Fruit fly (Drosophila melanogaster) whole organism, prepupa: ENCODE measurements around the gene axo.

ENCODE experiments used
- Blimp-1 ChIP-seq: fragments of 200-800 bp; sonication (Bioruptor generic); optimal IDR thresholded peaks from 3 replicates; lab custom pipeline; 2017; ENCODE audit warnings: missing biosample characterization, missing genetic modification characterization, mild to moderate bottlenecking, moderate library complexity, missing genetic modification reagents
- CG10631 ChIP-seq: fragments of 200-800 bp; sonication (Bioruptor generic); optimal IDR thresholded peaks from 2 replicates; lab custom pipeline; 2016; ENCODE audit warnings: missing biosample characterization, missing genetic modification characterization
- CG10669 ChIP-seq: fragments of 200-800 bp; sonication (Bioruptor generic); optimal IDR thresholded peaks from 3 replicates; lab custom pipeline; 2018; ENCODE audit warnings: missing biosample characterization, mild to moderate bottlenecking, missing genetic modification characterization, moderate library complexity
- CG11294 ChIP-seq: fragments of 200-800 bp; sonication (Bioruptor generic); IDR thresholded peaks from 2 replicates; pipeline ENCODE4 v1.3.6; 2022; ENCODE audit warnings: missing biosample characterization, missing genetic modification characterization
- CG11762 ChIP-seq: fragments of 200-800 bp; sonication (Bioruptor generic); optimal IDR thresholded peaks from 3 replicates; lab custom pipeline; 2016; ENCODE audit warnings: missing biosample characterization, missing genetic modification characterization; ENCODE audit not compliant: insufficient read depth
- CG16779 ChIP-seq: fragments of 200-800 bp; sonication (Bioruptor generic); optimal IDR thresholded peaks from 3 replicates; lab custom pipeline; 2017; ENCODE audit warnings: missing biosample characterization, mild to moderate bottlenecking, missing genetic modification characterization
- CG32006 ChIP-seq: fragments of 200-800 bp; sonication (Bioruptor generic); optimal IDR thresholded peaks from 3 replicates; lab custom pipeline; 2017; ENCODE audit warnings: missing biosample characterization, mild to moderate bottlenecking, missing genetic modification characterization
- CG34406 ChIP-seq: fragments of 200-800 bp; sonication (Bioruptor generic); optimal IDR thresholded peaks from 3 replicates; lab custom pipeline; 2016; ENCODE audit warnings: missing biosample characterization, missing genetic modification characterization
- CG3919 ChIP-seq: fragments of 200-800 bp; sonication (Bioruptor generic); optimal IDR thresholded peaks from 3 replicates; lab custom pipeline; 2016; ENCODE audit warnings: missing biosample characterization, missing genetic modification characterization
- CG6276 ChIP-seq: fragments of 200-800 bp; sonication (Bioruptor generic); optimal IDR thresholded peaks from 2 replicates; lab custom pipeline; 2017; ENCODE audit warnings: missing biosample characterization, mild to moderate bottlenecking, missing genetic modification characterization
- CG6792 ChIP-seq: fragments of 200-800 bp; sonication (Bioruptor generic); optimal IDR thresholded peaks from 3 replicates; lab custom pipeline; 2016; ENCODE audit warnings: missing biosample characterization, missing genetic modification characterization
- CG6808 ChIP-seq: fragments of 200-800 bp; sonication (Bioruptor generic); optimal IDR thresholded peaks from 3 replicates; lab custom pipeline; 2017; ENCODE audit warnings: missing biosample characterization, missing genetic modification characterization, mild to moderate bottlenecking, moderate library complexity, missing genetic modification reagents
- CG8119 ChIP-seq: fragments of 200-800 bp; sonication (Bioruptor generic); IDR thresholded peaks from 3 replicates; pipeline ENCODE4 v1.3.6; 2022; ENCODE audit warnings: missing biosample characterization, missing genetic modification characterization
- CG8319 ChIP-seq: fragments of 200-800 bp; sonication (Bioruptor generic); optimal IDR thresholded peaks from 3 replicates; lab custom pipeline; 2016; ENCODE audit warnings: missing biosample characterization, missing genetic modification characterization
- CG8632 ChIP-seq: fragments of 200-800 bp; sonication (Bioruptor generic); optimal IDR thresholded peaks from 3 replicates; lab custom pipeline; 2016; ENCODE audit warnings: missing biosample characterization, missing genetic modification characterization
- CG9139 ChIP-seq: fragments of 200-800 bp; sonication (Bioruptor generic); optimal IDR thresholded peaks from 3 replicates; lab custom pipeline; 2017; ENCODE audit warnings: missing biosample characterization, mild to moderate bottlenecking, missing genetic modification characterization
- Eip75B ChIP-seq: fragments of 200-800 bp; sonication (Bioruptor generic); optimal IDR thresholded peaks from 3 replicates; lab custom pipeline; 2016; ENCODE audit warnings: missing biosample characterization, missing genetic modification characterization
- Eip78C ChIP-seq: fragments of 200-800 bp; sonication (Bioruptor generic); peaks from one replicate; lab custom pipeline; 2016; ENCODE audit warnings: missing biosample characterization, missing genetic modification characterization
- Eip93F ChIP-seq: fragments of 200-800 bp; sonication (Bioruptor generic); optimal IDR thresholded peaks from 2 replicates; lab custom pipeline; 2016; ENCODE audit warnings: missing biosample characterization, mild to moderate bottlenecking, missing genetic modification characterization
- Ets21C ChIP-seq: fragments of 200-800 bp; sonication (Bioruptor generic); optimal IDR thresholded peaks from 3 replicates; lab custom pipeline; 2016; ENCODE audit warnings: missing biosample characterization, missing genetic modification characterization
- Ets96B ChIP-seq: fragments of 200-800 bp; optimal IDR thresholded peaks from 2 replicates; lab custom pipeline; 2019; ENCODE audit warnings: missing biosample characterization, mild to moderate bottlenecking, missing genetic modification characterization, moderate library complexity
- Gug ChIP-seq: fragments of 200-800 bp; sonication (Bioruptor generic); IDR thresholded peaks from 2 replicates; pipeline ENCODE4 v1.3.6; 2022; ENCODE audit warnings: missing biosample characterization, missing genetic modification characterization
- Hr38 ChIP-seq: sonication (Bioruptor generic); optimal IDR thresholded peaks from 2 replicates; lab custom pipeline; 2016; ENCODE audit warnings: missing biosample characterization, missing genetic modification characterization
- Hr4 ChIP-seq: fragments of 200-800 bp; sonication (Bioruptor generic); optimal IDR thresholded peaks from 3 replicates; lab custom pipeline; 2016; ENCODE audit warnings: missing biosample characterization, missing genetic modification characterization
- Smox ChIP-seq: fragments of 200-800 bp; sonication (Bioruptor generic); optimal IDR thresholded peaks from 3 replicates; lab custom pipeline; 2016; ENCODE audit warnings: missing biosample characterization, missing genetic modification characterization
- Sox102F ChIP-seq: fragments of 200-800 bp; sonication (Bioruptor generic); optimal IDR thresholded peaks from 2 replicates; lab custom pipeline; 2016; ENCODE audit warnings: missing biosample characterization, mild to moderate bottlenecking, missing genetic modification characterization
- Sox15 ChIP-seq: fragments of 200-800 bp; sonication (Bioruptor generic); optimal IDR thresholded peaks from 3 replicates; lab custom pipeline; 2016; ENCODE audit warnings: missing biosample characterization, missing genetic modification characterization
- cyc ChIP-seq: fragments of 200-800 bp; sonication (Bioruptor generic); optimal IDR thresholded peaks from 3 replicates; lab custom pipeline; 2016; ENCODE audit warnings: missing biosample characterization, missing genetic modification characterization
- eg ChIP-seq: fragments of 200-800 bp; sonication (Bioruptor generic); IDR thresholded peaks from 3 replicates; pipeline ENCODE4 v1.3.6; 2022; ENCODE audit warnings: missing biosample characterization, missing genetic modification characterization
- esn ChIP-seq: fragments of 200-800 bp; sonication (Bioruptor generic); optimal IDR thresholded peaks from 2 replicates; lab custom pipeline; 2016; ENCODE audit warnings: missing biosample characterization, mild to moderate bottlenecking, missing genetic modification characterization, moderate library complexity
- fd59A ChIP-seq: fragments of 200-800 bp; sonication (Bioruptor generic); optimal IDR thresholded peaks from 2 replicates; lab custom pipeline; 2017; ENCODE audit warnings: missing biosample characterization, mild to moderate bottlenecking, missing genetic modification characterization, missing genetic modification reagents
- fkh ChIP-seq: fragments of 200-800 bp; sonication (Bioruptor generic); optimal IDR thresholded peaks from 3 replicates; lab custom pipeline; 2017; ENCODE audit warnings: missing biosample characterization, mild to moderate bottlenecking, missing genetic modification characterization, moderate library complexity
- lz ChIP-seq: fragments of 200-800 bp; sonication (Bioruptor generic); optimal IDR thresholded peaks from 3 replicates; lab custom pipeline; 2016; ENCODE audit warnings: missing biosample characterization, missing genetic modification characterization
- salr ChIP-seq, 2 experiments: fragments of 200-800 bp; sonication (Bioruptor generic); optimal IDR thresholded peaks; 3 replicates each; lab custom pipeline; 2016 to 2018; ENCODE audit warnings: missing biosample characterization in 2 of 2, missing genetic modification characterization in 2 of 2, mild to moderate bottlenecking in 1 of 2
- spab ChIP-seq: fragments of 200-800 bp; sonication (Bioruptor generic); optimal IDR thresholded peaks from 2 replicates; lab custom pipeline; 2017; ENCODE audit warnings: missing biosample characterization, mild to moderate bottlenecking, missing genetic modification characterization, missing genetic modification reagents
- ss ChIP-seq, 2 experiments: fragments of 200-800 bp; sonication (Bioruptor generic); optimal IDR thresholded peaks; 2 replicates in 1 of 2; 3 replicates in 1 of 2; lab custom pipeline; 2017 to 2018; ENCODE audit warnings: mild to moderate bottlenecking in 2 of 2, missing biosample characterization in 2 of 2, missing genetic modification characterization in 2 of 2, moderate library complexity in 1 of 2
- svp ChIP-seq: fragments of 200-800 bp; sonication (Bioruptor generic); peaks from one replicate; lab custom pipeline; 2016; ENCODE audit warnings: missing biosample characterization, missing genetic modification characterization
- topi ChIP-seq: fragments of 200-800 bp; sonication (Bioruptor generic); optimal IDR thresholded peaks from 3 replicates; lab custom pipeline; 2016; ENCODE audit warnings: missing biosample characterization, missing genetic modification characterization
- vri ChIP-seq: fragments of 200-800 bp; sonication (Bioruptor generic); optimal IDR thresholded peaks from 3 replicates; lab custom pipeline; 2016; ENCODE audit warnings: missing biosample characterization, mild to moderate bottlenecking, missing genetic modification characterization

The axo gene

dm6 chr3L:4684622-4685276 is 2.4 kb downstream of the axo start:
- no peak for TF ChIP-seq salr (GFP tag; optimal IDR thresholded peaks at IDR 0.05; lab: Kevin White, UChicago)
- TF ChIP-seq svp (GFP tag; lab: Kevin White, UChicago) = peak; percentile 80
- TF ChIP-seq Eip78C = peak; percentile 66

dm6 chr3L:4679063-4679462 is 8.1 kb downstream of the axo start:
- TF ChIP-seq vri (GFP tag; lab: Kevin White, UChicago) (no peak), CG10669 (peak; percentile 36), CG3919 (GFP tag; lab: Kevin White, UChicago) (peak; percentile 35), CG34406 (GFP tag; lab: Kevin White, UChicago) (no peak), ss (GFP tag; optimal IDR thresholded peaks at IDR 0.05; lab: Kevin White, UChicago) (peak in 1 of 2 experiments; percentile 42), CG32006 (GFP tag; lab: Kevin White, UChicago) (peak; percentile 36), Ets96B (tag; lab: Kevin White, UChicago) (peak; percentile 41), eg (GFP tag; lab: Robert Waterston, UW) (peak; percentile 45; the same call in 1 of the 3 replicates), CG8632 (no peak), CG6276 (GFP tag; lab: Kevin White, UChicago) (peak; percentile 6), CG10631 (peak; percentile 36), fd59A (no peak), Gug (0 out of 2 replicates have a peak, but pooled peaks have one; percentile 14), CG8319 (GFP tag; lab: Kevin White, UChicago) (no peak), CG6808 (GFP tag; lab: Kevin White, UChicago) (no peak), Sox102F (GFP tag; lab: Kevin White, UChicago) (no peak), CG9139 (GFP tag; lab: Kevin White, UChicago) (no peak), topi (GFP tag; lab: Kevin White, UChicago) (peak; percentile 37), spab (peak; percentile 16), CG11762 (GFP tag; lab: Kevin White, UChicago) (peak; percentile 11), CG16779 (no peak), cyc (GFP tag; lab: Kevin White, UChicago) (peak; percentile 8), Sox15 (GFP tag; lab: Kevin White, UChicago) (no peak), CG6792 (no peak), Eip78C (peak; percentile 81), svp (GFP tag; lab: Kevin White, UChicago) (peak; percentile 63), CG8119 (GFP tag; lab: Robert Waterston, UW) (0 out of 3 replicates have a peak, but pooled peaks have one; percentile 18), Hr38 (GFP tag; lab: Kevin White, UChicago) (no peak), Eip75B (GFP tag; lab: Kevin White, UChicago) (peak; percentile 53)

dm6 chr3L:4677532-4677931 is 9.6 kb downstream of the axo start, which contains the start of gene CG34266:
TSS of gene CG34266 (plus strand) at chr3L:4677832.
- TF ChIP-seq Smox (GFP tag; lab: Kevin White, UChicago) (no peak), Blimp-1 (GFP tag; lab: Kevin White, UChicago) (no peak)

- no peak for TF ChIP-seq svp (GFP tag; lab: Kevin White, UChicago)
- TF ChIP-seq Ets21C (GFP tag; lab: Kevin White, UChicago) = no peak
- TF ChIP-seq fkh = no peak
- no peak for TF ChIP-seq esn
- TF ChIP-seq Hr4 (GFP tag; lab: Kevin White, UChicago) = no peak
- no peak for TF ChIP-seq CG8632
- no peak for TF ChIP-seq CG8119 (GFP tag; lab: Robert Waterston, UW)
- TF ChIP-seq Gug = no peak
- no peak for TF ChIP-seq lz
- no peak for TF ChIP-seq Eip93F (GFP tag; lab: Kevin White, UChicago)
- TF ChIP-seq CG11294 (GFP tag; lab: Robert Waterston, UW) = no peak
- no peak for TF ChIP-seq Smox (GFP tag; lab: Kevin White, UChicago)
- no peak for TF ChIP-seq salr (GFP tag; optimal IDR thresholded peaks at IDR 0.05; lab: Kevin White, UChicago)
- no peak for TF ChIP-seq CG6808 (GFP tag; lab: Kevin White, UChicago)
- TF ChIP-seq CG8319 (GFP tag; lab: Kevin White, UChicago) = no peak
Observed at dm6 chr3L:4667289-4667688, 19.8 kb downstream of the axo start, which contains the start of gene CG32236. TSS of gene CG32236 (minus strand) at chr3L:4667389.
